Fruit fly (Drosophila melanogaster) whole organism, embryonic: ENCODE measurements around the gene CG12516.
A peak's percentile ranks its signal among the peaks of the same experiment; 100 is the strongest.

Experiments used
- B-H2 ChIP-seq: fragments of 200-800 bp; sonication (Bioruptor generic); optimal IDR thresholded peaks from 2 replicates; lab custom pipeline; 2018; ENCODE audit warnings: missing biosample characterization, mild to moderate bottlenecking, missing genetic modification characterization
- BtbVII ChIP-seq: fragments of 200-800 bp; sonication (Bioruptor generic); optimal IDR thresholded peaks from 3 replicates; lab custom pipeline; 2017; ENCODE audit warnings: missing biosample characterization, mild to moderate bottlenecking, missing genetic modification characterization
- CG10654 ChIP-seq: fragments of 200-800 bp; sonication (Bioruptor generic); optimal IDR thresholded peaks from 2 replicates; lab custom pipeline; 2016; ENCODE audit warnings: missing biosample characterization, missing genetic modification characterization
- CG10979 ChIP-seq: fragments of 200-800 bp; sonication (Bioruptor generic); optimal IDR thresholded peaks from 2 replicates; lab custom pipeline; 2018; ENCODE audit warnings: missing biosample characterization, mild to moderate bottlenecking, missing genetic modification characterization, moderate library complexity
- CG11695 ChIP-seq: fragments of 200-800 bp; sonication (Bioruptor generic); IDR thresholded peaks from 3 replicates; pipeline ENCODE4 v1.3.6; 2022; ENCODE audit warnings: missing biosample characterization, missing genetic modification characterization
- CG1233 ChIP-seq: fragments of 200-800 bp; sonication (Bioruptor generic); optimal IDR thresholded peaks from 4 replicates; lab custom pipeline; 2018; ENCODE audit warnings: missing biosample characterization, mild to moderate bottlenecking, missing genetic modification characterization
- CG1529 ChIP-seq: fragments of 200-800 bp; sonication (Bioruptor generic); optimal IDR thresholded peaks from 3 replicates; lab custom pipeline; 2018; ENCODE audit warnings: missing biosample characterization, missing genetic modification characterization
- CG18599 ChIP-seq: fragments of 200-800 bp; sonication (Bioruptor generic); optimal IDR thresholded peaks from 3 replicates; lab custom pipeline; 2017; ENCODE audit warnings: missing biosample characterization, missing genetic modification characterization, mild to moderate bottlenecking, moderate library complexity, missing genetic modification reagents
- CG2202 ChIP-seq: fragments of 200-800 bp; sonication (Bioruptor generic); optimal IDR thresholded peaks from 2 replicates; lab custom pipeline; 2018; ENCODE audit warnings: missing biosample characterization, mild to moderate bottlenecking, missing genetic modification characterization
- CG32532 ChIP-seq: fragments of 200-800 bp; sonication (Bioruptor generic); IDR thresholded peaks from 2 replicates; pipeline ENCODE4 v1.3.6; 2022; ENCODE audit warnings: missing biosample characterization, missing genetic modification characterization
- CG3281 ChIP-seq: fragments of 200-800 bp; sonication (Bioruptor generic); optimal IDR thresholded peaks from 3 replicates; lab custom pipeline; 2017; ENCODE audit warnings: missing biosample characterization, mild to moderate bottlenecking, missing genetic modification characterization
- CG4328 ChIP-seq: fragments of 200-800 bp; sonication (Bioruptor generic); optimal IDR thresholded peaks from 3 replicates; lab custom pipeline; 2017; ENCODE audit warnings: missing biosample characterization, missing genetic modification reagents, missing genetic modification characterization
- CG6272 ChIP-seq: fragments of 200-800 bp; sonication (Bioruptor generic); IDR thresholded peaks from 2 replicates; pipeline ENCODE4 v1.3.6; 2022; ENCODE audit warnings: missing biosample characterization, missing genetic modification characterization
- CG7271 ChIP-seq: fragments of 200-800 bp; sonication (Bioruptor generic); optimal IDR thresholded peaks from 2 replicates; lab custom pipeline; 2018; ENCODE audit warnings: missing biosample characterization, mild to moderate bottlenecking, missing genetic modification characterization, moderate library complexity
- CTCF ChIP-seq: fragments of 200-800 bp; sonication (Bioruptor generic); optimal IDR thresholded peaks from 2 replicates; lab custom pipeline; 2017; ENCODE audit warnings: missing biosample characterization, mild to moderate bottlenecking, missing genetic modification characterization, moderate library complexity
- Dbx ChIP-seq: fragments of 200-800 bp; sonication (Bioruptor generic); IDR thresholded peaks from 3 replicates; pipeline ENCODE4 v1.3.6; 2022; ENCODE audit warnings: missing biosample characterization, missing genetic modification characterization
- Deaf1 ChIP-seq: fragments of 200-800 bp; optimal IDR thresholded peaks from 3 replicates; lab custom pipeline; 2019; ENCODE audit warnings: missing biosample characterization, mild to moderate bottlenecking, missing genetic modification characterization, moderate library complexity
- HHEX ChIP-seq: fragments of 200-800 bp; sonication (Bioruptor generic); optimal IDR thresholded peaks from 3 replicates; lab custom pipeline; 2017; ENCODE audit warnings: missing biosample characterization, mild to moderate bottlenecking, missing genetic modification characterization, missing genetic modification reagents
- HLH54F ChIP-seq: fragments of 200-800 bp; sonication (Bioruptor generic); optimal IDR thresholded peaks from 3 replicates; lab custom pipeline; 2016; ENCODE audit warnings: missing biosample characterization, missing genetic modification characterization
- Hr51 ChIP-seq, 2 experiments: fragments of 200-800 bp; sonication (Bioruptor generic); optimal IDR thresholded peaks; 2 replicates in 1 of 2; 3 replicates in 1 of 2; lab custom pipeline; 2016 to 2018; ENCODE audit warnings: missing biosample characterization in 2 of 2, missing genetic modification characterization in 2 of 2, mild to moderate bottlenecking in 1 of 2, moderate library complexity in 1 of 2
- Meics ChIP-seq: fragments of 200-800 bp; sonication (Bioruptor generic); optimal IDR thresholded peaks from 2 replicates; lab custom pipeline; 2017; ENCODE audit warnings: missing biosample characterization, mild to moderate bottlenecking, missing genetic modification characterization
- Nf-YC ChIP-seq: fragments of 200-800 bp; optimal IDR thresholded peaks from 3 replicates; lab custom pipeline; 2019; ENCODE audit warnings: missing biosample characterization, mild to moderate bottlenecking, missing genetic modification characterization, moderate library complexity
- Rfx ChIP-seq: fragments of 200-800 bp; sonication (Bioruptor generic); IDR thresholded peaks from 2 replicates; pipeline ENCODE4 v1.3.6; 2022; ENCODE audit warnings: missing biosample characterization, missing genetic modification characterization
- Rx ChIP-seq: fragments of 200-800 bp; sonication (Bioruptor generic); IDR thresholded peaks from 2 replicates; pipeline ENCODE4 v1.3.6; 2022; ENCODE audit warnings: missing biosample characterization, missing genetic modification characterization
- Vsx1 ChIP-seq: fragments of 200-800 bp; sonication (Bioruptor generic); optimal IDR thresholded peaks from 2 replicates; lab custom pipeline; 2017; ENCODE audit warnings: missing biosample characterization, mild to moderate bottlenecking, missing genetic modification characterization, missing genetic modification reagents
- ci ChIP-seq: fragments of 200-800 bp; sonication (Bioruptor generic); IDR thresholded peaks from 3 replicates; pipeline ENCODE4 v1.3.6; 2022; ENCODE audit warnings: missing biosample characterization, missing genetic modification characterization
- crc ChIP-seq: fragments of 200-800 bp; sonication (Bioruptor generic); optimal IDR thresholded peaks from 2 replicates; lab custom pipeline; 2016; ENCODE audit warnings: missing biosample characterization, missing genetic modification characterization
- cwo ChIP-seq: fragments of 200-800 bp; sonication (Bioruptor generic); optimal IDR thresholded peaks from 3 replicates; lab custom pipeline; 2017; ENCODE audit warnings: missing biosample characterization, missing genetic modification characterization, mild to moderate bottlenecking, moderate library complexity, missing genetic modification reagents
- dmrt11E ChIP-seq: fragments of 200-800 bp; sonication (Bioruptor generic); optimal IDR thresholded peaks from 3 replicates; lab custom pipeline; 2018; ENCODE audit warnings: missing biosample characterization, mild to moderate bottlenecking, missing genetic modification characterization, moderate library complexity
- en ChIP-seq: fragments of 200-800 bp; sonication (Bioruptor generic); optimal IDR thresholded peaks from 2 replicates; lab custom pipeline; 2016; ENCODE audit warnings: missing biosample characterization, missing genetic modification characterization
- gce ChIP-seq: fragments of 200-800 bp; sonication (Bioruptor generic); IDR thresholded peaks from 3 replicates; pipeline ENCODE4 v1.3.6; 2022; ENCODE audit warnings: missing biosample characterization, missing genetic modification characterization
- gfzf ChIP-seq: fragments of 200-800 bp; sonication (Bioruptor generic); optimal IDR thresholded peaks from 2 replicates; lab custom pipeline; 2016; ENCODE audit warnings: missing biosample characterization, mild to moderate bottlenecking, missing genetic modification characterization, moderate library complexity
- grau ChIP-seq: fragments of 200-800 bp; optimal IDR thresholded peaks from 3 replicates; lab custom pipeline; 2019; ENCODE audit warnings: missing biosample characterization, mild to moderate bottlenecking, missing genetic modification characterization, moderate library complexity
- ham ChIP-seq: fragments of 200-800 bp; sonication (Bioruptor generic); IDR thresholded peaks from 2 replicates; pipeline ENCODE4 v1.3.6; 2022; ENCODE audit warnings: missing biosample characterization, missing genetic modification characterization
- jigr1 ChIP-seq: fragments of 200-800 bp; sonication (Bioruptor generic); IDR thresholded peaks from 3 replicates; pipeline ENCODE4 v1.3.6; 2022; ENCODE audit warnings: missing biosample characterization, missing genetic modification characterization
- kay ChIP-seq: fragments of 200-800 bp; sonication (Bioruptor generic); optimal IDR thresholded peaks from 2 replicates; lab custom pipeline; 2016; ENCODE audit warnings: missing biosample characterization, missing genetic modification characterization
- knrl ChIP-seq: fragments of 200-800 bp; sonication (Bioruptor generic); IDR thresholded peaks from 3 replicates; pipeline ENCODE4 v1.3.6; 2022; ENCODE audit warnings: missing biosample characterization, missing genetic modification characterization; ENCODE audit not compliant: partially characterized antibody
- lov ChIP-seq, 2 experiments: fragments of 200-800 bp in 1 of 2; fragments of >200 bp in 1 of 2; sonication (Bioruptor generic) in 1 of 2; IDR thresholded peaks in 1 of 2; optimal IDR thresholded peaks in 1 of 2; 2 replicates in 1 of 2; 3 replicates in 1 of 2; pipeline versions ENCODE4 v1.3.6 to Lab custom; 2017 to 2022; ENCODE audit warnings: missing biosample characterization in 1 of 2, missing genetic modification characterization in 1 of 2
- nau ChIP-seq: fragments of 200-800 bp; sonication (Bioruptor generic); optimal IDR thresholded peaks from 3 replicates; lab custom pipeline; 2017; ENCODE audit warnings: missing biosample characterization, mild to moderate bottlenecking, missing genetic modification characterization, missing genetic modification reagents
- onecut ChIP-seq: fragments of 200-800 bp; sonication (Bioruptor generic); IDR thresholded peaks from 2 replicates; pipeline ENCODE4 v1.3.6; 2022; ENCODE audit warnings: missing biosample characterization, missing genetic modification characterization
- otp ChIP-seq: fragments of 200-800 bp; sonication (Bioruptor generic); IDR thresholded peaks from 3 replicates; pipeline ENCODE4, ENCODE4 v1.3.6; 2022; ENCODE audit warnings: missing biosample characterization, missing genetic modification characterization
- phol ChIP-seq: fragments of 200-800 bp; sonication (Bioruptor generic); optimal IDR thresholded peaks from 3 replicates; lab custom pipeline; 2018; ENCODE audit warnings: missing biosample characterization, mild to moderate bottlenecking, missing genetic modification characterization, moderate library complexity
- sens ChIP-seq: fragments of 200-800 bp; sonication (Bioruptor generic); peaks from one replicate; lab custom pipeline; 2016; ENCODE audit warnings: missing biosample characterization, missing genetic modification characterization
- slbo ChIP-seq: fragments of 200-800 bp; sonication (Bioruptor generic); IDR thresholded peaks from 2 replicates; pipeline ENCODE4 v1.3.6; 2022; ENCODE audit warnings: missing biosample characterization, missing genetic modification characterization
- trh ChIP-seq: fragments of 200-800 bp; sonication (Bioruptor generic); optimal IDR thresholded peaks from 2 replicates; lab custom pipeline; 2016; ENCODE audit warnings: missing biosample characterization, missing genetic modification characterization
- unc-4 ChIP-seq: fragments of 200-800 bp; sonication (Bioruptor generic); IDR thresholded peaks from 2 replicates; pipeline ENCODE4 v1.3.6; 2022; ENCODE audit warnings: missing biosample characterization, missing genetic modification characterization; ENCODE audit not compliant: partially characterized antibody
- zfh2 ChIP-seq: fragments of 200-800 bp; sonication (Bioruptor generic); optimal IDR thresholded peaks from 2 replicates; lab custom pipeline; 2016; ENCODE audit warnings: missing biosample characterization, missing genetic modification characterization

Gene CG12516

dm6 chr3R:28323718-28324350 is 19.4 kb upstream of the CG12516 start (continued):
- no peak for TF ChIP-seq unc-4 (GFP tag; lab: Robert Waterston, UW)

dm6 chr3R:28317151-28317844 is 12.9 kb upstream of the CG12516 start:
- TF ChIP-seq CG3281, result peak; percentile 18
- no peak for TF ChIP-seq gfzf (GFP tag; lab: Kevin White, UChicago)
- TF ChIP-seq Meics (GFP tag; lab: Kevin White, UChicago), result no peak
- no peak for TF ChIP-seq CG4328 (GFP tag; lab: Kevin White, UChicago)
- no peak for TF ChIP-seq B-H2 (GFP tag; lab: Kevin White, UChicago)
- TF ChIP-seq Vsx1 (GFP tag; lab: Kevin White, UChicago), result no peak
- no peak for TF ChIP-seq Deaf1 (tag; lab: Kevin White, UChicago)
- peak; percentile 36 for TF ChIP-seq CG1233 (GFP tag; lab: Kevin White, UChicago)
- no peak for TF ChIP-seq grau (tag; lab: Kevin White, UChicago)
- TF ChIP-seq BtbVII (GFP tag; lab: Kevin White, UChicago), result no peak
- TF ChIP-seq phol (tag; lab: Kevin White, UChicago), result peak; percentile 9
- no peak for TF ChIP-seq knrl (GFP tag; lab: Robert Waterston, UW)
- no peak for TF ChIP-seq CG2202 (tag; lab: Kevin White, UChicago)
- TF ChIP-seq Dbx (GFP tag; lab: Robert Waterston, UW), result no peak
- TF ChIP-seq CG10979 (tag; lab: Kevin White, UChicago), result no peak
- TF ChIP-seq en (GFP tag; lab: Kevin White, UChicago), result no peak
- TF ChIP-seq zfh2, result no peak
- TF ChIP-seq CTCF (GFP tag; lab: Kevin White, UChicago), result peak; percentile 83
- TF ChIP-seq cwo (GFP tag; lab: Kevin White, UChicago), result peak; percentile 16
- TF ChIP-seq onecut, result no peak
- TF ChIP-seq HHEX (GFP tag; lab: Kevin White, UChicago), result no peak
- no peak for TF ChIP-seq CG6272 (GFP tag; lab: Robert Waterston, UW)
- no peak for TF ChIP-seq CG32532 (GFP tag; lab: Robert Waterston, UW)
- TF ChIP-seq ci (GFP tag; lab: Robert Waterston, UW), result no peak
- no peak for TF ChIP-seq CG10654 (GFP tag; lab: Kevin White, UChicago)
- TF ChIP-seq kay (GFP tag; lab: Kevin White, UChicago), result no peak
- no peak for TF ChIP-seq Nf-YC (tag; lab: Kevin White, UChicago)
- no peak for TF ChIP-seq crc (GFP tag; lab: Kevin White, UChicago)
- no peak for TF ChIP-seq slbo (GFP tag; lab: Robert Waterston, UW)
- TF ChIP-seq sens, result peak; percentile 26
- 0 out of 2 replicates have a peak, but pooled peaks have one; percentile 29 for TF ChIP-seq Rfx (GFP tag; lab: Robert Waterston, UW)
- no peak for TF ChIP-seq HLH54F (GFP tag; lab: Kevin White, UChicago)
- TF ChIP-seq CG11695 (GFP tag; lab: Robert Waterston, UW), result no peak
- no peak for TF ChIP-seq dmrt11E (tag; lab: Kevin White, UChicago)
- no peak for TF ChIP-seq lov (optimal IDR thresholded peaks at IDR 0.05; lab: Kevin White, UChicago)
- no peak for TF ChIP-seq lov (GFP tag; IDR thresholded peaks at IDR 0.05; lab: Robert Waterston, UW)
- TF ChIP-seq otp (GFP tag; lab: Robert Waterston, UW), result no peak
- TF ChIP-seq Hr51 (GFP tag; optimal IDR thresholded peaks at IDR 0.05; lab: Kevin White, UChicago), result peak in 1 of 2 experiments; percentile 2
- TF ChIP-seq CG18599 (GFP tag; lab: Kevin White, UChicago), result peak; percentile 56
- TF ChIP-seq CG7271 (tag; lab: Kevin White, UChicago), result no peak
- TF ChIP-seq ham (GFP tag; lab: Robert Waterston, UW), result no peak
- no peak for TF ChIP-seq nau (GFP tag; lab: Kevin White, UChicago)
- no peak for TF ChIP-seq CG1529 (GFP tag; lab: Kevin White, UChicago)
- no peak for TF ChIP-seq Rx (GFP tag; lab: Robert Waterston, UW)
- TF ChIP-seq trh (GFP tag; lab: Kevin White, UChicago), result no peak
- no peak for TF ChIP-seq jigr1 (GFP tag; lab: Robert Waterston, UW)
- TF ChIP-seq gce (GFP tag; lab: Robert Waterston, UW), result no peak
